Worm (Caenorhabditis elegans): ENCODE measurements around the gene perm-3.

The perm-3 gene

DNA sequence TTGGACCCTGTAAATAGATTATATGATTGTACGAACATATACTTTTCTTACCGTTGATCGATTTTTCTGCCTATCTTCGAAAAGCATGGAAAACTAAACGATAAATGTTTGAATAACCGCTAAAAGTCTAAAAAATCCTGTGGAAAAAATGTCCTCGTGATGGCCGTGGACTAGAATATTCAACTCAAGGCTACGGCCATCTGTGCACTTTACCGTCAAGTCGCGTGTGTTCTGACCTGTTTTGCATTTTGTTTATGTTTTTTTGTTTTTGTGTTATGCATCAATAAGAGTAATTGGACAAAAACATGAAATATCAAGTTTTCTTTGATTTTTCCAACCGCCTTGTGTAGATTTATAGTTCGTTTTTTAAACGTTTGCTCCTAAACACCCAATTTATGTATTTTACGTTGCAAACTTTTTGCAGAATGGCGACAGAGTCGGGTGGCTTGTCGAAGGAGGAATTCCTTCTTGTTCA, 30.4 kb downstream of the perm-3 start, which contains the start of the genes hda-6 and F41H10.4 (continued):
- TF ChIP-seq mab-9 (GFP tag; IDR thresholded peaks at IDR 0.05) (peak; percentile 64; the same call in 1 of the 2 replicates), ama-1 (optimal IDR thresholded peaks at IDR 0.05) (no peak), mep-1 (tag; optimal IDR thresholded peaks at IDR 0.05) (peak; percentile 93), C34B4.2 (tag; optimal IDR thresholded peaks at IDR 0.05) (no peak), rnt-1 (tag; optimal IDR thresholded peaks at IDR 0.05) (peak; percentile 97), lin-13 (GFP tag; optimal IDR thresholded peaks at IDR 0.05) (peak; percentile 43), elt-3 (tag; optimal IDR thresholded peaks at IDR 0.05) (peak in 2 of 6 experiments; percentile 31 to 42), mef-2 (tag; optimal IDR thresholded peaks at IDR 0.05) (peak; percentile 15), fkh-8 (tag; optimal IDR thresholded peaks at IDR 0.05) (peak; percentile 71), pqm-1 (tag; optimal IDR thresholded peaks at IDR 0.05) (no peak), egl-13 (tag; optimal IDR thresholded peaks at IDR 0.05) (peak; percentile 76), ceh-8 (GFP tag; optimal IDR thresholded peaks at IDR 0.05) (no peak), sox-4 (tag; optimal IDR thresholded peaks at IDR 0.05) (peak; percentile 65), nhr-85 (tag) (peak; percentile 86), isw-1 (GFP tag; IDR thresholded peaks at IDR 0.05) (peak; percentile 62), nhr-47 (tag; optimal IDR thresholded peaks at IDR 0.05) (peak; percentile 86), lin-35 (GFP tag; optimal IDR thresholded peaks at IDR 0.05) (peak; percentile 80 to 88), fkh-10 (GFP tag; optimal IDR thresholded peaks at IDR 0.05) (no peak), jun-1 (tag; optimal IDR thresholded peaks at IDR 0.05) (no peak), C04F5.9 (tag; optimal IDR thresholded peaks at IDR 0.05) (peak; percentile 40), unc-86 (tag; optimal IDR thresholded peaks at IDR 0.05) (peak; percentile 72), grh-1 (GFP tag; IDR thresholded peaks at IDR 0.05) (peak; percentile 71), nhr-90 (tag; optimal IDR thresholded peaks at IDR 0.05; ENCODE audit: poor library complexity) (peak; percentile 83), unc-30 (tag; optimal IDR thresholded peaks at IDR 0.05) (no peak), snu-23 (GFP tag; optimal IDR thresholded peaks at IDR 0.05) (peak; percentile 90), ceh-90 (tag; optimal IDR thresholded peaks at IDR 0.05) (peak; percentile 85), pag-3 (tag; optimal IDR thresholded peaks at IDR 0.05; ENCODE audit: borderline replicate concordance, insufficient read depth) (no peak), efl-3 (GFP tag; optimal IDR thresholded peaks at IDR 0.05) (no peak), snpc-4 (tag; optimal IDR thresholded peaks at IDR 0.05) (peak; percentile 76)

DNA sequence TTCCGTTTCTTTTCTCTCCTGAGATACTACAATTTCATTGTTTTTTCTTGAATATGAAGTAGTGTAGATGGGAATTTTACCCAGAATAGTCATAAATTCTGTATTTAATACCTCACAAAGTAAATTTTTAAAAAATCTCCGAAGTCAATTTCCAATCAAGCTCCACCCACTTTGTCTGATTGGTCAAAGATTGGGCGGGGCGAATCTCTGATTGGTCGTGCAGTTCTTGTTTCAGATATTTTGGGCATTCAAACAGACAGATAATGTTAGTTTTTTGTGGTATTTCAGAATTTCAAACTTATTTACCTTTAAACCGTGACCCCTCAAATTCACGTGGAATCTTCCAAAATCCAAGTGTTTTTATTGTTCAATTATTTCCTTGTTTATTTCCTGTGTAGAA, 34.1 kb downstream of the perm-3 start, which contains the start of gene F41H10.5:
Gene F41H10.5, plus strand, starts transcription at position 375 of the 400 bp plus-strand sequence.
- TF ChIP-seq tbx-2 (tag; optimal IDR thresholded peaks at IDR 0.05) (no peak), fkh-8 (tag; optimal IDR thresholded peaks at IDR 0.05) (no peak), nhr-47 (tag; optimal IDR thresholded peaks at IDR 0.05) (no peak), nhr-19 (GFP tag; conservative IDR thresholded peaks at IDR 0.05) (no peak), blmp-1 (tag; optimal IDR thresholded peaks at IDR 0.05) (no peak), lin-14 (GFP tag; optimal IDR thresholded peaks at IDR 0.05) (no peak), fkh-4 (tag; optimal IDR thresholded peaks at IDR 0.05; ENCODE audit: borderline replicate concordance) (no peak), egl-27 (tag; optimal IDR thresholded peaks at IDR 0.05) (no peak), alr-1 (tag; optimal IDR thresholded peaks at IDR 0.05; ENCODE audit: borderline replicate concordance) (no peak), unc-98 (GFP tag; IDR thresholded peaks at IDR 0.05) (no peak), pqm-1 (tag; optimal IDR thresholded peaks at IDR 0.05) (no peak), nhr-11 (tag; optimal IDR thresholded peaks at IDR 0.05) (no peak), sptf-1 (tag; optimal IDR thresholded peaks at IDR 0.05) (no peak), C16A3.4 (tag; optimal IDR thresholded peaks at IDR 0.05) (no peak), pax-3 (tag; optimal IDR thresholded peaks at IDR 0.05) (no peak), skn-1 (tag; optimal IDR thresholded peaks at IDR 0.05) (no peak), rnt-1 (tag; optimal IDR thresholded peaks at IDR 0.05) (no peak), fkh-10 (GFP tag; optimal IDR thresholded peaks at IDR 0.05) (no peak), unc-62 (GFP tag; optimal IDR thresholded peaks at IDR 0.05) (no peak)

Measured in whole organism, L1 larva.